Fruit fly (Drosophila melanogaster) whole organism, embryonic: ENCODE measurements around the gene CG14352.

Experiments used
- Bdp1 ChIP-seq: fragments of 200-800 bp; sonication (Bioruptor generic); optimal IDR thresholded peaks from 3 replicates; lab custom pipeline; 2016; ENCODE audit warnings: missing biosample characterization, missing genetic modification characterization
- CG10565 ChIP-seq: fragments of 200-800 bp; sonication (Bioruptor generic); optimal IDR thresholded peaks from 3 replicates; lab custom pipeline; 2016; ENCODE audit warnings: missing biosample characterization, mild to moderate bottlenecking, missing genetic modification characterization
- CG10959 ChIP-seq: fragments of 200-800 bp; sonication (Bioruptor generic); IDR thresholded peaks from 2 replicates; pipeline ENCODE4 v1.3.6; 2022; ENCODE audit warnings: missing biosample characterization, missing genetic modification characterization
- CG13287 ChIP-seq: fragments of 200-800 bp; sonication (Bioruptor generic); IDR thresholded peaks from 2 replicates; pipeline ENCODE4 v1.3.6; 2022; ENCODE audit warnings: missing biosample characterization, missing genetic modification characterization; ENCODE audit not compliant: partially characterized antibody
- CG13894 ChIP-seq: fragments of 200-800 bp; sonication (Bioruptor generic); optimal IDR thresholded peaks from 3 replicates; lab custom pipeline; 2018; ENCODE audit warnings: missing biosample characterization, mild to moderate bottlenecking, missing genetic modification characterization, moderate library complexity
- CG15514 ChIP-seq: fragments of 200-800 bp; sonication (Bioruptor generic); optimal IDR thresholded peaks from 3 replicates; lab custom pipeline; 2017; ENCODE audit warnings: missing biosample characterization, missing genetic modification characterization, mild to moderate bottlenecking, moderate library complexity, missing genetic modification reagents
- CG17802 ChIP-seq: fragments of 200-800 bp; sonication (Bioruptor generic); optimal IDR thresholded peaks from 2 replicates; lab custom pipeline; 2018; ENCODE audit warnings: missing biosample characterization, mild to moderate bottlenecking, missing genetic modification characterization, moderate library complexity
- CG18764 ChIP-seq: fragments of 200-800 bp; sonication (Bioruptor generic); optimal IDR thresholded peaks from 3 replicates; lab custom pipeline; 2016; ENCODE audit warnings: missing biosample characterization, missing genetic modification characterization
- CG30403 ChIP-seq: fragments of 200-800 bp; sonication (Bioruptor generic); optimal IDR thresholded peaks from 3 replicates; lab custom pipeline; 2016; ENCODE audit warnings: missing biosample characterization, missing genetic modification characterization
- CG31441 ChIP-seq: fragments of 200-800 bp; sonication (Bioruptor generic); IDR thresholded peaks from 2 replicates; pipeline ENCODE4 v1.3.6; 2022; ENCODE audit warnings: missing biosample characterization, missing genetic modification characterization
- CG3407 ChIP-seq: fragments of 200-800 bp; sonication (Bioruptor generic); optimal IDR thresholded peaks from 2 replicates; lab custom pipeline; 2018; ENCODE audit warnings: missing biosample characterization, mild to moderate bottlenecking, missing genetic modification characterization
- CG3847 ChIP-seq: fragments of 200-800 bp; sonication (Bioruptor generic); IDR thresholded peaks from 2 replicates; pipeline ENCODE4 v1.3.6; 2022; ENCODE audit warnings: missing biosample characterization, missing genetic modification characterization
- CG4328 ChIP-seq: fragments of 200-800 bp; sonication (Bioruptor generic); optimal IDR thresholded peaks from 3 replicates; lab custom pipeline; 2017; ENCODE audit warnings: missing biosample characterization, missing genetic modification reagents, missing genetic modification characterization
- CG4404 ChIP-seq: fragments of 200-800 bp; sonication (Bioruptor generic); IDR thresholded peaks from 2 replicates; pipeline ENCODE4 v1.3.6; 2022; ENCODE audit warnings: missing biosample characterization, missing genetic modification characterization
- CG4617 ChIP-seq: fragments of 200-800 bp; sonication (Bioruptor generic); optimal IDR thresholded peaks from 3 replicates; lab custom pipeline; 2016; ENCODE audit warnings: missing biosample characterization, missing genetic modification characterization, borderline replicate concordance
- CG6254 ChIP-seq: fragments of 200-800 bp; sonication (Bioruptor generic); optimal IDR thresholded peaks from 3 replicates; lab custom pipeline; 2017; ENCODE audit warnings: mild to moderate bottlenecking, missing biosample characterization, missing genetic modification reagents, missing genetic modification characterization
- CG7987 ChIP-seq: fragments of 200-800 bp; sonication (Bioruptor generic); optimal IDR thresholded peaks from 2 replicates; lab custom pipeline; 2018; ENCODE audit warnings: missing biosample characterization, mild to moderate bottlenecking, missing genetic modification characterization, moderate library complexity
- CG8281 ChIP-seq: fragments of 200-800 bp; sonication (Bioruptor generic); optimal IDR thresholded peaks from 2 replicates; lab custom pipeline; 2018; ENCODE audit warnings: missing biosample characterization, mild to moderate bottlenecking, missing genetic modification characterization, moderate library complexity
- CG9876 ChIP-seq: fragments of 200-800 bp; sonication (Bioruptor generic); optimal IDR thresholded peaks from 2 replicates; lab custom pipeline; 2016; ENCODE audit warnings: missing biosample characterization, missing genetic modification characterization
- CoRest ChIP-seq: fragments of 200-800 bp; sonication (Bioruptor generic); optimal IDR thresholded peaks from 3 replicates; lab custom pipeline; 2018; ENCODE audit warnings: missing biosample characterization, mild to moderate bottlenecking, missing genetic modification characterization, moderate library complexity
- D ChIP-seq, 2 experiments: fragments of 200-800 bp in 1 of 2; fragments of >200 bp in 1 of 2; sonication (Bioruptor generic) in 1 of 2; optimal IDR thresholded peaks; 2 replicates in 1 of 2; 3 replicates in 1 of 2; lab custom pipeline; 2017; ENCODE audit warnings: mild to moderate bottlenecking in 1 of 2, missing biosample characterization in 1 of 2, missing genetic modification characterization in 1 of 2, missing genetic modification reagents in 1 of 2
- Dfd ChIP-seq, 2 experiments: fragments of >200 bp; optimal IDR thresholded peaks; 2 replicates each; lab custom pipeline; 2017; ENCODE audit warnings: missing biosample characterization in 2 of 2, missing genetic modification characterization in 2 of 2
- Doc2 ChIP-seq: fragments of 200-800 bp; sonication (Bioruptor generic); IDR thresholded peaks from 2 replicates; pipeline ENCODE4 v1.3.6; 2022; ENCODE audit warnings: missing biosample characterization, missing genetic modification characterization
- Doc3 ChIP-seq: fragments of 200-800 bp; sonication (Bioruptor generic); IDR thresholded peaks from 3 replicates; pipeline ENCODE4 v1.3.6; 2022; ENCODE audit warnings: missing biosample characterization, missing genetic modification characterization; ENCODE audit not compliant: partially characterized antibody
- E2f2 ChIP-seq: fragments of 200-800 bp; sonication (Bioruptor generic); IDR thresholded peaks from 2 replicates; pipeline ENCODE4 v1.3.6; 2022; ENCODE audit warnings: missing biosample characterization, missing genetic modification characterization
- Elba2 ChIP-seq: fragments of 200-800 bp; sonication (Bioruptor generic); optimal IDR thresholded peaks from 3 replicates; lab custom pipeline; 2016; ENCODE audit warnings: missing biosample characterization, missing genetic modification characterization
- GATAe ChIP-seq: fragments of 200-800 bp; sonication (Bioruptor generic); conservative IDR thresholded peaks from 2 replicates; pipeline ENCODE4 v1.3.6; 2022; ENCODE audit warnings: missing biosample characterization, missing genetic modification characterization
- HmgD ChIP-seq: fragments of 200-800 bp; sonication (Bioruptor generic); optimal IDR thresholded peaks from 3 replicates; lab custom pipeline; 2016; ENCODE audit warnings: missing biosample characterization, missing genetic modification characterization
- Hr51 ChIP-seq, 2 experiments: fragments of 200-800 bp; sonication (Bioruptor generic); optimal IDR thresholded peaks; 2 replicates in 1 of 2; 3 replicates in 1 of 2; lab custom pipeline; 2016 to 2018; ENCODE audit warnings: missing biosample characterization in 2 of 2, missing genetic modification characterization in 2 of 2, mild to moderate bottlenecking in 1 of 2, moderate library complexity in 1 of 2
- Hsf ChIP-seq: fragments of 200-800 bp; sonication (Bioruptor generic); optimal IDR thresholded peaks from 3 replicates; lab custom pipeline; 2016; ENCODE audit warnings: missing biosample characterization, missing genetic modification characterization
- Neu2 ChIP-seq: fragments of 200-800 bp; sonication (Bioruptor generic); optimal IDR thresholded peaks from 3 replicates; lab custom pipeline; 2016; ENCODE audit warnings: missing biosample characterization, missing genetic modification characterization, borderline replicate concordance
- Tbp ChIP-seq: fragments of >200 bp; optimal IDR thresholded peaks from 2 replicates; lab custom pipeline; 2018; ENCODE audit warnings: missing biosample characterization, missing genetic modification characterization
- Xbp1 ChIP-seq: fragments of 200-800 bp; sonication (Bioruptor generic); optimal IDR thresholded peaks from 3 replicates; lab custom pipeline; 2016; ENCODE audit warnings: missing biosample characterization, mild to moderate bottlenecking, missing genetic modification characterization
- ash1 ChIP-seq: fragments of 200-800 bp; sonication (Bioruptor generic); optimal IDR thresholded peaks from 2 replicates; lab custom pipeline; 2018; ENCODE audit warnings: missing biosample characterization, mild to moderate bottlenecking, missing genetic modification characterization
- bowl ChIP-seq: fragments of 200-800 bp; sonication (Bioruptor generic); IDR thresholded peaks from 2 replicates; pipeline ENCODE4 v1.3.6; 2022; ENCODE audit warnings: missing biosample characterization, missing genetic modification characterization
- cas ChIP-seq: fragments of 200-800 bp; sonication (Bioruptor generic); IDR thresholded peaks from 2 replicates; pipeline ENCODE4 v1.3.6; 2022; ENCODE audit warnings: missing biosample characterization, missing genetic modification characterization
- caup ChIP-seq: fragments of 200-800 bp; sonication (Bioruptor generic); optimal IDR thresholded peaks from 3 replicates; lab custom pipeline; 2017; ENCODE audit warnings: missing biosample characterization, mild to moderate bottlenecking, missing genetic modification characterization, moderate library complexity; ENCODE audit not compliant: severe bottlenecking
- ken ChIP-seq: fragments of 200-800 bp; sonication (Bioruptor generic); IDR thresholded peaks from 3 replicates; pipeline ENCODE4 v1.3.6; 2022; ENCODE audit warnings: missing biosample characterization, missing genetic modification characterization
- onecut ChIP-seq: fragments of 200-800 bp; sonication (Bioruptor generic); IDR thresholded peaks from 2 replicates; pipeline ENCODE4 v1.3.6; 2022; ENCODE audit warnings: missing biosample characterization, missing genetic modification characterization
- phol ChIP-seq: fragments of 200-800 bp; sonication (Bioruptor generic); optimal IDR thresholded peaks from 3 replicates; lab custom pipeline; 2018; ENCODE audit warnings: missing biosample characterization, mild to moderate bottlenecking, missing genetic modification characterization, moderate library complexity
- rib ChIP-seq: fragments of 200-800 bp; sonication (Bioruptor generic); IDR thresholded peaks from 2 replicates; pipeline ENCODE4 v1.3.6; 2022; ENCODE audit warnings: missing biosample characterization, missing genetic modification characterization
- schlank ChIP-seq: fragments of 200-800 bp; sonication (Bioruptor generic); optimal IDR thresholded peaks from 2 replicates; lab custom pipeline; 2018; ENCODE audit warnings: missing biosample characterization, mild to moderate bottlenecking, missing genetic modification characterization
- sima ChIP-seq: fragments of 200-800 bp; sonication (Bioruptor generic); optimal IDR thresholded peaks from 2 replicates; lab custom pipeline; 2016; ENCODE audit warnings: missing biosample characterization, missing genetic modification characterization
- sisA ChIP-seq: fragments of 200-800 bp; sonication (Bioruptor generic); IDR thresholded peaks from 2 replicates; pipeline ENCODE4 v1.3.6; 2022; ENCODE audit warnings: missing biosample characterization, missing genetic modification characterization
- slbo ChIP-seq: fragments of 200-800 bp; sonication (Bioruptor generic); IDR thresholded peaks from 2 replicates; pipeline ENCODE4 v1.3.6; 2022; ENCODE audit warnings: missing biosample characterization, missing genetic modification characterization
- slp2 ChIP-seq: fragments of 200-800 bp; sonication (Bioruptor generic); optimal IDR thresholded peaks from 2 replicates; lab custom pipeline; 2016; ENCODE audit warnings: missing biosample characterization, missing genetic modification characterization
- ssp ChIP-seq: fragments of 200-800 bp; sonication (Bioruptor generic); IDR thresholded peaks from 2 replicates; pipeline ENCODE4 v1.3.6; 2022; ENCODE audit warnings: missing biosample characterization, missing genetic modification characterization
- sug ChIP-seq: fragments of 200-800 bp; optimal IDR thresholded peaks from 2 replicates; lab custom pipeline; 2019; ENCODE audit warnings: missing biosample characterization, mild to moderate bottlenecking, missing genetic modification characterization, moderate library complexity

The CG14352 gene

DNA sequence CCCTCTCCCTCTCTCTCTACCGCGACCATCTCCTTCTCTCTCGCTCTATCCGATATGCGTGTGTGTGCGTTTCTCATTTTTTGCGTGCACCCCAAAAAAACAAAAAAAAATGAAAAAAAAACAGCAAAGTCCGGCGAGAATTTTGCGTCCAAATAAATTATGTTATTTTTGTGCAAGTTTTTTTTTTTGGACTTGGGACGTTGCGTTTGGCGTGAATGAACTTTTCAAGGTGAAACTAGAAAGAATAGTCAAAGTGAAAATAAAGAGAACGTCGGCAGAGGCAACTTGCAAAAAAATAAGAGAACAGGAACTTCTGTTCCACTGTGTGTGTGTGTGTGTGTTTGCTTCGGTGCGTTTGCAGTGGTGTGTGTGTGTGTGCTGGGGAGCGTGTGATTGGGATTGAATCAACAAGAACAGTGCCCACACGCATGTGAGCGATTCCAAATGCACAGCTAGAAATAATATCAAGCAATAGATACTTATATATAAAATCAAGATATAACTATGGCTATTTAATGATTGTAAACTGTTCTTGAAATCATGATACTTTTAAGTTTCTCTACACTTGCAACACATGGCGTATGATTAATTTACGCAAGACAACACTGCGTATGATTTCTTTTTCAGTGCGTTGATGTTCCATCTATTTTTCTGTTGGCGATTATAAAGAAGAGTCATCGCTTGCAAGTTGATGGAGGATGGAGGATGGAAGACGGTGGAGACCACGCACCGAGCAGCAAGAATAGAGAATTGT, 18.2 kb downstream of the CG14352 start (continued):
- TF ChIP-seq Dfd (GFP tag; optimal IDR thresholded peaks at IDR 0.05; lab: Kevin White, UChicago) (no peak), CG3847 (GFP tag; lab: Robert Waterston, UW) (peak; percentile 59; the same call in 1 of the 2 replicates), phol (tag; lab: Kevin White, UChicago) (peak; percentile 32), CG4404 (GFP tag; lab: Robert Waterston, UW) (0 out of 2 replicates have a peak, but pooled peaks have one; percentile 26), bowl (GFP tag; lab: Robert Waterston, UW) (no peak), CG30403 (GFP tag; lab: Kevin White, UChicago) (peak; percentile 50), CG13287 (no peak), onecut (GFP tag; lab: Robert Waterston, UW) (0 out of 2 replicates have a peak, but pooled peaks have one; percentile 7), HmgD (GFP tag; lab: Kevin White, UChicago) (no peak), Doc3 (GFP tag; lab: Robert Waterston, UW) (no peak), Elba2 (no peak), ken (GFP tag; lab: Robert Waterston, UW) (no peak), Xbp1 (GFP tag; lab: Kevin White, UChicago) (peak; percentile 50), CG18764 (GFP tag; lab: Kevin White, UChicago) (no peak), CG7987 (GFP tag; lab: Kevin White, UChicago) (peak; percentile 7), CG8281 (tag; lab: Kevin White, UChicago) (no peak), slbo (peak; percentile 79), CG13894 (tag; lab: Kevin White, UChicago) (no peak), CG31441 (GFP tag; lab: Robert Waterston, UW) (0 out of 2 replicates have a peak, but pooled peaks have one; percentile 23), GATAe (no peak), CG10565 (GFP tag; lab: Kevin White, UChicago) (no peak), CG3407 (GFP tag; lab: Kevin White, UChicago) (no peak), CG6254 (GFP tag; lab: Kevin White, UChicago) (no peak), CG9876 (no peak), rib (GFP tag; lab: Robert Waterston, UW) (0 out of 2 replicates have a peak, but pooled peaks have one; percentile 28), caup (GFP tag; lab: Kevin White, UChicago) (peak; percentile 47), CG4617 (no peak), sima (no peak), ash1 (GFP tag; lab: Kevin White, UChicago) (no peak), sug (peak; percentile 41), cas (GFP tag; lab: Robert Waterston, UW) (no peak), CG10959 (GFP tag; lab: Robert Waterston, UW) (no peak), sisA (GFP tag; lab: Robert Waterston, UW) (peak; percentile 36), Bdp1 (GFP tag; lab: Kevin White, UChicago) (no peak), slp2 (peak; percentile 40), E2f2 (GFP tag; lab: Robert Waterston, UW) (peak; percentile 50), Hsf (GFP tag; lab: Kevin White, UChicago) (peak; percentile 53), Doc2 (GFP tag; lab: Robert Waterston, UW) (no peak), CG4328 (GFP tag; lab: Kevin White, UChicago) (no peak), CoRest (tag; lab: Kevin White, UChicago) (peak; percentile 58), CG17802 (no peak), CG15514 (GFP tag; lab: Kevin White, UChicago) (peak; percentile 57), Neu2 (GFP tag; lab: Kevin White, UChicago) (no peak), schlank (tag; lab: Kevin White, UChicago) (no peak), Hr51 (GFP tag; optimal IDR thresholded peaks at IDR 0.05; lab: Kevin White, UChicago) (peak in 1 of 2 experiments; percentile 69), Tbp (GFP tag; lab: Kevin White, UChicago) (no peak), D (optimal IDR thresholded peaks at IDR 0.05; lab: Kevin White, UChicago) (no peak), D (GFP tag; optimal IDR thresholded peaks at IDR 0.05; lab: Kevin White, UChicago) (no peak), ssp (GFP tag; lab: Robert Waterston, UW) (no peak)
